Worm (Caenorhabditis elegans) whole organism, L4/young adult: ENCODE measurements around the gene F21C10.9.

Experiments used
- dao-5 ChIP-seq: sonication (generic microtip); optimal IDR thresholded peaks from 2 replicates; lab custom pipeline; 2016; ENCODE audit warnings: missing genotype, missing genetic modification characterization, moderate library complexity, missing compliant biosample characterization
- him-1 ChIP-seq: sonication (generic microtip); optimal IDR thresholded peaks from 2 replicates; lab custom pipeline; 2016; ENCODE audit warnings: missing genotype, missing genetic modification reagents, missing genetic modification characterization, missing compliant biosample characterization

DNA sequence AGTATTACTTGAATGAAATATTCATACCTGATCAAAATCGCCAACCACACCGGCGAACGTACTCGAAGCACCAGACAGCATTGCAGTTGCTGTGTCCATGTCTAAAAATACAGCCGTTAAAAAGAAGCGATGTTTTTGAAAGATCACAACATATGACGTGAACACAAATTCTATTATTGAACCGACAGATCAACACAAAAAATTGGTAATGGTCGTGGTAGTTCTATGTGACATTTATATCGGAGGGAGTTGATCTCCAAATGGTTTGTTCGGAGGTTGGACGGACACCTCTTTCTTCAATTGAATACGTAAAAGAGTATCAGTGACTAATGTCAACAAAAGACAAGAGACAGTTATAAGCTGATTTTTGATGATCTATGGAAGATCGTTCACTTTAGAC is 42.8 kb upstream of the F21C10.9 start, which contains the start of gene pitr-3:
- TF ChIP-seq him-1 (tag; lab: Kevin White, UChicago) = no peak
- TF ChIP-seq dao-5 (tag; lab: Kevin White, UChicago) = no peak
